Fruit fly (Drosophila melanogaster) whole organism, embryonic: ENCODE results near the gene Shmt.

ENCODE experiments used
- Abd-B ChIP-seq: fragments of 200-800 bp; sonication (Bioruptor generic); optimal IDR thresholded peaks from 2 replicates; lab custom pipeline; 2018; ENCODE audit warnings: missing biosample characterization, mild to moderate bottlenecking, missing genetic modification characterization, moderate library complexity
- Asciz ChIP-seq: fragments of 200-800 bp; sonication (Bioruptor generic); optimal IDR thresholded peaks from 2 replicates; lab custom pipeline; 2017; ENCODE audit warnings: missing biosample characterization, mild to moderate bottlenecking, missing genetic modification characterization, missing genetic modification reagents
- CG10267 ChIP-seq: fragments of 200-800 bp; sonication (Bioruptor generic); optimal IDR thresholded peaks from 2 replicates; lab custom pipeline; 2018; ENCODE audit warnings: missing biosample characterization, mild to moderate bottlenecking, missing genetic modification characterization, moderate library complexity
- CG11560 ChIP-seq: fragments of 200-800 bp; sonication (Bioruptor generic); IDR thresholded peaks from 3 replicates; pipeline ENCODE4 v1.3.6; 2022; ENCODE audit warnings: missing biosample characterization, missing genetic modification characterization
- CG12071 ChIP-seq: fragments of 200-800 bp; sonication (Bioruptor generic); optimal IDR thresholded peaks from 3 replicates; lab custom pipeline; 2018; ENCODE audit warnings: missing biosample characterization, mild to moderate bottlenecking, missing genetic modification characterization
- CG13424 ChIP-seq: fragments of 200-800 bp; sonication (Bioruptor generic); optimal IDR thresholded peaks from 2 replicates; lab custom pipeline; 2019; ENCODE audit warnings: missing biosample characterization, mild to moderate bottlenecking, missing genetic modification characterization, moderate library complexity
- CG16779 ChIP-seq: fragments of 200-800 bp; sonication (Bioruptor generic); IDR thresholded peaks from 2 replicates; pipeline ENCODE4 v1.3.6; 2022; ENCODE audit warnings: missing biosample characterization, missing genetic modification characterization
- CG1832 ChIP-seq: fragments of 200-800 bp; sonication (Bioruptor generic); optimal IDR thresholded peaks from 2 replicates; lab custom pipeline; 2017; ENCODE audit warnings: missing biosample characterization, mild to moderate bottlenecking, missing genetic modification characterization, inconsistent platforms
- CG2116 ChIP-seq: fragments of 200-800 bp; sonication (Bioruptor generic); optimal IDR thresholded peaks from 3 replicates; lab custom pipeline; 2018; ENCODE audit warnings: missing biosample characterization, mild to moderate bottlenecking, missing genetic modification characterization
- CG7786 ChIP-seq: fragments of 200-800 bp; sonication (Bioruptor generic); optimal IDR thresholded peaks from 2 replicates; lab custom pipeline; 2016; ENCODE audit warnings: missing biosample characterization, missing genetic modification characterization
- CG7963 ChIP-seq: fragments of 200-800 bp; sonication (Bioruptor generic); IDR thresholded peaks from 3 replicates; pipeline ENCODE4 v1.3.6; 2022; ENCODE audit warnings: missing biosample characterization, missing genetic modification characterization; ENCODE audit not compliant: partially characterized antibody
- CG8281 ChIP-seq: fragments of 200-800 bp; sonication (Bioruptor generic); optimal IDR thresholded peaks from 2 replicates; lab custom pipeline; 2018; ENCODE audit warnings: missing biosample characterization, mild to moderate bottlenecking, missing genetic modification characterization, moderate library complexity
- CG8765 ChIP-seq: fragments of 200-800 bp; sonication (Bioruptor generic); IDR thresholded peaks from 2 replicates; pipeline ENCODE4 v1.3.6; 2022; ENCODE audit warnings: missing biosample characterization, missing genetic modification characterization
- CHES-1-like ChIP-seq: fragments of 200-800 bp; sonication (Bioruptor generic); optimal IDR thresholded peaks from 2 replicates; lab custom pipeline; 2016; ENCODE audit warnings: missing biosample characterization, missing genetic modification characterization
- CTCF ChIP-seq: fragments of 200-800 bp; sonication (Bioruptor generic); optimal IDR thresholded peaks from 2 replicates; lab custom pipeline; 2017; ENCODE audit warnings: missing biosample characterization, mild to moderate bottlenecking, missing genetic modification characterization, moderate library complexity
- D19A ChIP-seq: fragments of 200-800 bp; optimal IDR thresholded peaks from 3 replicates; lab custom pipeline; 2019; ENCODE audit warnings: missing biosample characterization, mild to moderate bottlenecking, missing genetic modification characterization, moderate library complexity
- Dbx ChIP-seq: fragments of 200-800 bp; sonication (Bioruptor generic); IDR thresholded peaks from 3 replicates; pipeline ENCODE4 v1.3.6; 2022; ENCODE audit warnings: missing biosample characterization, missing genetic modification characterization
- Ets97D ChIP-seq: fragments of 200-800 bp; sonication (Bioruptor generic); optimal IDR thresholded peaks from 3 replicates; lab custom pipeline; 2016; ENCODE audit warnings: missing biosample characterization, missing genetic modification characterization
- Fer3 ChIP-seq: fragments of 200-800 bp; sonication (Bioruptor generic); optimal IDR thresholded peaks from 2 replicates; lab custom pipeline; 2018; ENCODE audit warnings: missing biosample characterization, mild to moderate bottlenecking, missing genetic modification characterization, moderate library complexity
- Gug ChIP-seq: fragments of 200-800 bp; sonication (Bioruptor generic); IDR thresholded peaks from 4 replicates; pipeline ENCODE4 v1.3.6; 2022; ENCODE audit warnings: missing biosample characterization, missing genetic modification characterization
- HLH54F ChIP-seq: fragments of 200-800 bp; sonication (Bioruptor generic); optimal IDR thresholded peaks from 3 replicates; lab custom pipeline; 2016; ENCODE audit warnings: missing biosample characterization, missing genetic modification characterization
- HLHmδ ChIP-seq: fragments of 200-800 bp; sonication (Bioruptor generic); optimal IDR thresholded peaks from 2 replicates; lab custom pipeline; 2018; ENCODE audit warnings: missing biosample characterization, mild to moderate bottlenecking, missing genetic modification characterization, moderate library complexity
- Hmr ChIP-seq: fragments of 200-800 bp; sonication (Bioruptor generic); optimal IDR thresholded peaks from 3 replicates; lab custom pipeline; 2017; ENCODE audit warnings: mild to moderate bottlenecking, missing biosample characterization, missing genetic modification reagents, missing genetic modification characterization
- Med ChIP-seq: fragments of 200-800 bp; sonication (Bioruptor generic); peaks from one replicate; lab custom pipeline; 2016; ENCODE audit warnings: missing biosample characterization, missing genetic modification characterization, mild to moderate bottlenecking, inconsistent platforms, moderate library complexity
- Oaz ChIP-seq: fragments of 200-800 bp; sonication (Bioruptor generic); IDR thresholded peaks from 2 replicates; pipeline ENCODE4 v1.3.6; 2022; ENCODE audit warnings: missing biosample characterization, missing genetic modification characterization
- Sox102F ChIP-seq: fragments of 200-800 bp; sonication (Bioruptor generic); optimal IDR thresholded peaks from 2 replicates; lab custom pipeline; 2018; ENCODE audit warnings: missing biosample characterization, mild to moderate bottlenecking, missing genetic modification characterization, moderate library complexity
- ara ChIP-seq: fragments of 200-800 bp; sonication (Bioruptor generic); IDR thresholded peaks from 2 replicates; pipeline ENCODE4 v1.3.6; 2022; ENCODE audit warnings: missing biosample characterization, missing genetic modification characterization
- ato ChIP-seq: fragments of 200-800 bp; sonication (Bioruptor generic); IDR thresholded peaks from 2 replicates; pipeline ENCODE4 v1.3.6; 2022; ENCODE audit warnings: missing biosample characterization, missing genetic modification characterization; ENCODE audit not compliant: partially characterized antibody
- cg ChIP-seq: fragments of 200-800 bp; sonication (Bioruptor generic); optimal IDR thresholded peaks from 3 replicates; lab custom pipeline; 2019; ENCODE audit warnings: missing biosample characterization, mild to moderate bottlenecking, missing genetic modification characterization, moderate library complexity
- danr ChIP-seq: fragments of 200-800 bp; sonication (Bioruptor generic); IDR thresholded peaks from 2 replicates; pipeline ENCODE4 v1.3.6; 2022; ENCODE audit warnings: missing biosample characterization, missing genetic modification characterization
- dmrt99B ChIP-seq: fragments of 200-800 bp; sonication (Bioruptor generic); optimal IDR thresholded peaks from 2 replicates; lab custom pipeline; 2018; ENCODE audit warnings: missing biosample characterization, mild to moderate bottlenecking, missing genetic modification characterization, moderate library complexity
- emc ChIP-seq: fragments of 200-800 bp; sonication (Bioruptor generic); optimal IDR thresholded peaks from 2 replicates; lab custom pipeline; 2016; ENCODE audit warnings: missing biosample characterization, missing genetic modification characterization
- gro ChIP-seq: fragments of 200-800 bp; sonication (Bioruptor generic); optimal IDR thresholded peaks from 2 replicates; lab custom pipeline; 2016; ENCODE audit warnings: missing biosample characterization, missing genetic modification characterization
- hbn ChIP-seq: fragments of 200-800 bp; sonication (Bioruptor generic); IDR thresholded peaks from 2 replicates; pipeline ENCODE4 v1.3.6; 2022; ENCODE audit warnings: missing biosample characterization, missing genetic modification characterization; ENCODE audit not compliant: partially characterized antibody
- inv ChIP-seq: fragments of 200-800 bp; sonication (Bioruptor generic); IDR thresholded peaks from 2 replicates; pipeline ENCODE4 v1.3.6; 2022; ENCODE audit warnings: missing biosample characterization, missing genetic modification characterization; ENCODE audit not compliant: partially characterized antibody
- klu ChIP-seq: fragments of 200-800 bp; sonication (Bioruptor generic); IDR thresholded peaks from 2 replicates; pipeline ENCODE4 v1.3.6; 2022; ENCODE audit warnings: missing biosample characterization, missing genetic modification characterization
- kni ChIP-seq: fragments of 200-800 bp; sonication (Bioruptor generic); optimal IDR thresholded peaks from 3 replicates; lab custom pipeline; 2017; ENCODE audit warnings: mild to moderate bottlenecking, missing biosample characterization, missing genetic modification reagents, missing genetic modification characterization
- lmd ChIP-seq: fragments of 200-800 bp; sonication (Bioruptor generic); IDR thresholded peaks from 2 replicates; pipeline ENCODE4 v1.3.6; 2022; ENCODE audit warnings: missing biosample characterization, missing genetic modification characterization
- mirr ChIP-seq: fragments of 200-800 bp; sonication (Bioruptor generic); optimal IDR thresholded peaks from 3 replicates; lab custom pipeline; 2018; ENCODE audit warnings: missing biosample characterization, mild to moderate bottlenecking, missing genetic modification characterization
- nerfin-2 ChIP-seq: fragments of 200-800 bp; sonication (Bioruptor generic); IDR thresholded peaks from 2 replicates; pipeline ENCODE4 v1.3.6; 2022; ENCODE audit warnings: missing biosample characterization, missing genetic modification characterization; ENCODE audit not compliant: partially characterized antibody
- odd ChIP-seq: fragments of 200-800 bp; sonication (Bioruptor generic); optimal IDR thresholded peaks from 2 replicates; lab custom pipeline; 2017; ENCODE audit warnings: missing biosample characterization, mild to moderate bottlenecking, missing genetic modification characterization
- schlank ChIP-seq: fragments of 200-800 bp; sonication (Bioruptor generic); optimal IDR thresholded peaks from 2 replicates; lab custom pipeline; 2018; ENCODE audit warnings: missing biosample characterization, mild to moderate bottlenecking, missing genetic modification characterization
- sug ChIP-seq: fragments of 200-800 bp; optimal IDR thresholded peaks from 2 replicates; lab custom pipeline; 2019; ENCODE audit warnings: missing biosample characterization, mild to moderate bottlenecking, missing genetic modification characterization, moderate library complexity
- unpg ChIP-seq: fragments of 200-800 bp; sonication (Bioruptor generic); optimal IDR thresholded peaks from 3 replicates; lab custom pipeline; 2018; ENCODE audit warnings: missing biosample characterization, mild to moderate bottlenecking, missing genetic modification characterization, moderate library complexity
- wek ChIP-seq: fragments of 200-800 bp; sonication (Bioruptor generic); optimal IDR thresholded peaks from 3 replicates; lab custom pipeline; 2018; ENCODE audit warnings: missing biosample characterization, mild to moderate bottlenecking, missing genetic modification characterization, moderate library complexity
- yki ChIP-seq: fragments of >200 bp; optimal IDR thresholded peaks from 3 replicates; lab custom pipeline; 2018
- zf30C ChIP-seq: fragments of 200-800 bp; sonication (Bioruptor generic); optimal IDR thresholded peaks from 3 replicates; lab custom pipeline; 2018; ENCODE audit warnings: missing biosample characterization, mild to moderate bottlenecking, missing genetic modification characterization
- zfh2 ChIP-seq: fragments of 200-800 bp; sonication (Bioruptor generic); optimal IDR thresholded peaks from 2 replicates; lab custom pipeline; 2016; ENCODE audit warnings: missing biosample characterization, missing genetic modification characterization

Gene Shmt

DNA sequence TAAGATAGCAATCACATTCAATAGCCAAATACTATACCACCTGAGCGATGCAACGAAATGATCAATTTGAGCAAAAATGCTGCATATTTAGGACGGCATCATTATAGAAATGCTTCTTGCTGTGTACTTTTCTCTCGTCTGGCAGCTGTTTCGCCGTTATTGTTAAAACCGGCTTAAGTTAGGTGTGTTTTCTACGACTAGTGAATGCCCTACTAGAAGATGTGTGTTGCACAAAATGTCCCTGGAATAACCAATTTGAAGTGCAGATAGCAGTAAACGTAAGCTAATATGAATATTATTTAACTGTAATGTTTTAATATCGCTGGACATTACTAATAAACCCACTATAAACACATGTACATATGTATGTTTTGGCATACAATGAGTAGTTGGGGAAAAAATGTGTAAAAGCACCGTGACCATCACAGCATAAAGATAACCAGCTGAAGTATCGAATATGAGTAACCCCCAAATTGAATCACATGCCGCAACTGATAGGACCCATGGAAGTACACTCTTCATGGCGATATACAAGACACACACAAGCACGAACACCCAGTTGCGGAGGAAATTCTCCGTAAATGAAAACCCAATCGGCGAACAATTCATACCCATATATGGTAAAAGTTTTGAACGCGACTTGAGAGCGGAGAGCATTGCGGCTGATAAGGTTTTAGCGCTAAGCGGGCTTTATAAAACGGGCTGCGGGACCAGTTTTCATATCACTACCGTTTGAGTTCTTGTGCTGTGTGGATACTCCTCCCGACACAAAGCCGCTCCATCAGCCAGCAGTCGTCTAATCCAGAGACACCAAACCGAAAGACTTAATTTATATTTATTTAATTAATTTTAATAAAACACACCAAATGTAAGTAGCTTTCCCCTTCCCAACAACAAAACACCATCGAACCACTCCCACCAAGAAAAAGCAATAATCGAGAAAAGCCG is 16.2 kb downstream of the Shmt start, which contains the start of gene Act5C (continued):
- TF ChIP-seq Fer3 (tag; lab: Kevin White, UChicago) (peak; percentile 93), dmrt99B (tag; lab: Kevin White, UChicago) (peak; percentile 95), CG1832 (GFP tag; lab: Kevin White, UChicago) (no peak), CHES-1-like (GFP tag; lab: Kevin White, UChicago) (peak; percentile 94), Med (GFP tag; lab: Kevin White, UChicago) (peak; percentile 99), Dbx (GFP tag; lab: Robert Waterston, UW) (peak; percentile 89; the same call in 2 of the 3 replicates), lmd (GFP tag; lab: Robert Waterston, UW) (peak; percentile 94), Abd-B (GFP tag; lab: Kevin White, UChicago) (peak; percentile 90), ara (GFP tag; lab: Robert Waterston, UW) (peak; percentile 96), zfh2 (GFP tag; lab: Kevin White, UChicago) (peak; percentile 91), Sox102F (peak; percentile 94), inv (GFP tag; lab: Robert Waterston, UW) (no peak), CG10267 (tag; lab: Kevin White, UChicago) (peak; percentile 91), unpg (GFP tag; lab: Kevin White, UChicago) (peak; percentile 96), zf30C (GFP tag; lab: Kevin White, UChicago) (peak; percentile 100), HLHmδ (GFP tag; lab: Kevin White, UChicago) (no peak), Asciz (GFP tag; lab: Kevin White, UChicago) (peak; percentile 85), CG2116 (GFP tag; lab: Kevin White, UChicago) (peak; percentile 68), ato (GFP tag; lab: Robert Waterston, UW) (0 out of 2 replicates have a peak, but pooled peaks have one; percentile 23), kni (GFP tag; lab: Kevin White, UChicago) (peak; percentile 73), CG8765 (GFP tag; lab: Robert Waterston, UW) (peak; percentile 90), odd (GFP tag; lab: Kevin White, UChicago) (peak; percentile 83), nerfin-2 (GFP tag; lab: Robert Waterston, UW) (no peak), Oaz (peak; percentile 65), Ets97D (peak; percentile 83), wek (GFP tag; lab: Kevin White, UChicago) (peak; percentile 87), CG13424 (peak; percentile 93), CG7786 (GFP tag; lab: Kevin White, UChicago) (peak; percentile 96), Gug (GFP tag; lab: Robert Waterston, UW) (peak; percentile 89), yki (lab: Kevin White, UChicago) (no peak), danr (GFP tag; lab: Robert Waterston, UW) (peak; percentile 81), HLH54F (GFP tag; lab: Kevin White, UChicago) (peak; percentile 90), mirr (GFP tag; lab: Kevin White, UChicago) (peak; percentile 77), schlank (tag; lab: Kevin White, UChicago) (peak; percentile 85), CG8281 (tag; lab: Kevin White, UChicago) (peak; percentile 76), CTCF (GFP tag; lab: Kevin White, UChicago) (peak; percentile 47), emc (GFP tag; lab: Kevin White, UChicago) (peak; percentile 85), sug (tag; lab: Kevin White, UChicago) (peak; percentile 85), Hmr (peak; percentile 92), gro (GFP tag; lab: Kevin White, UChicago) (peak; percentile 93), D19A (tag; lab: Kevin White, UChicago) (peak; percentile 100), klu (GFP tag; lab: Robert Waterston, UW) (peak; percentile 77), hbn (GFP tag; lab: Robert Waterston, UW) (no peak), CG12071 (GFP tag; lab: Kevin White, UChicago) (peak; percentile 94), cg (peak; percentile 59), CG7963 (GFP tag; lab: Robert Waterston, UW) (no peak), CG16779 (0 out of 2 replicates have a peak, but pooled peaks have one; percentile 73), CG11560 (tag; lab: Robert Waterston, UW) (peak; percentile 80)
